Fruit fly (Drosophila melanogaster) whole organism, embryonic: Measurements from ENCODE around the gene Rip11.

Experiments used
- CG10274 ChIP-seq: fragments of 200-800 bp; sonication (Bioruptor generic); optimal IDR thresholded peaks from 3 replicates; lab custom pipeline; 2017; ENCODE audit warnings: missing biosample characterization, mild to moderate bottlenecking, missing genetic modification characterization
- CG11085 ChIP-seq: fragments of 200-800 bp; sonication (Bioruptor generic); IDR thresholded peaks from 2 replicates; pipeline ENCODE4 v1.3.6; 2022; ENCODE audit warnings: missing biosample characterization, missing genetic modification characterization
- CG11696 ChIP-seq: fragments of 200-800 bp; sonication (Bioruptor generic); IDR thresholded peaks from 2 replicates; pipeline ENCODE4 v1.3.6; 2022; ENCODE audit warnings: missing biosample characterization, missing genetic modification characterization
- CG12659 ChIP-seq: fragments of 200-800 bp; sonication (Bioruptor generic); optimal IDR thresholded peaks from 3 replicates; lab custom pipeline; 2017; ENCODE audit warnings: mild to moderate bottlenecking, missing biosample characterization, missing genetic modification reagents, missing genetic modification characterization
- CG13123 ChIP-seq: fragments of 200-800 bp; sonication (Bioruptor generic); optimal IDR thresholded peaks from 2 replicates; lab custom pipeline; 2016; ENCODE audit warnings: missing biosample characterization, missing genetic modification characterization
- CG13424 ChIP-seq: fragments of 200-800 bp; sonication (Bioruptor generic); optimal IDR thresholded peaks from 2 replicates; lab custom pipeline; 2019; ENCODE audit warnings: missing biosample characterization, mild to moderate bottlenecking, missing genetic modification characterization, moderate library complexity
- CG13894 ChIP-seq: fragments of 200-800 bp; sonication (Bioruptor generic); optimal IDR thresholded peaks from 3 replicates; lab custom pipeline; 2018; ENCODE audit warnings: missing biosample characterization, mild to moderate bottlenecking, missing genetic modification characterization, moderate library complexity
- CG17328 ChIP-seq: fragments of 200-800 bp; sonication (Bioruptor generic); IDR thresholded peaks from 2 replicates; pipeline ENCODE4 v1.3.6; 2022; ENCODE audit warnings: missing biosample characterization, missing genetic modification characterization
- CG2202 ChIP-seq: fragments of 200-800 bp; sonication (Bioruptor generic); optimal IDR thresholded peaks from 2 replicates; lab custom pipeline; 2018; ENCODE audit warnings: missing biosample characterization, mild to moderate bottlenecking, missing genetic modification characterization
- CG2875 ChIP-seq: fragments of 200-800 bp; sonication (Bioruptor generic); optimal IDR thresholded peaks from 2 replicates; lab custom pipeline; 2017; ENCODE audit warnings: missing biosample characterization, mild to moderate bottlenecking, missing genetic modification characterization, missing genetic modification reagents
- CG30020 ChIP-seq: fragments of 200-800 bp; optimal IDR thresholded peaks from 2 replicates; lab custom pipeline; 2019; ENCODE audit warnings: missing biosample characterization, mild to moderate bottlenecking, missing genetic modification characterization, moderate library complexity
- CG4820 ChIP-seq: fragments of 200-800 bp; sonication (Bioruptor generic); optimal IDR thresholded peaks from 3 replicates; lab custom pipeline; 2016; ENCODE audit warnings: missing biosample characterization, missing genetic modification characterization
- CG5245 ChIP-seq: fragments of 200-800 bp; sonication (Bioruptor generic); optimal IDR thresholded peaks from 3 replicates; lab custom pipeline; 2016; ENCODE audit warnings: missing biosample characterization, missing genetic modification characterization
- CG6254 ChIP-seq: fragments of 200-800 bp; sonication (Bioruptor generic); optimal IDR thresholded peaks from 3 replicates; lab custom pipeline; 2017; ENCODE audit warnings: mild to moderate bottlenecking, missing biosample characterization, missing genetic modification reagents, missing genetic modification characterization
- CG6813 ChIP-seq: fragments of 200-800 bp; sonication (Bioruptor generic); optimal IDR thresholded peaks from 2 replicates; lab custom pipeline; 2017; ENCODE audit warnings: missing biosample characterization, missing genetic modification characterization, mild to moderate bottlenecking, moderate library complexity, missing genetic modification reagents
- CG7786 ChIP-seq: fragments of 200-800 bp; sonication (Bioruptor generic); optimal IDR thresholded peaks from 2 replicates; lab custom pipeline; 2016; ENCODE audit warnings: missing biosample characterization, missing genetic modification characterization
- CG9797 ChIP-seq: fragments of 200-800 bp; sonication (Bioruptor generic); optimal IDR thresholded peaks from 3 replicates; lab custom pipeline; 2018; ENCODE audit warnings: missing biosample characterization, mild to moderate bottlenecking, missing genetic modification characterization
- CHES-1-like ChIP-seq: fragments of 200-800 bp; sonication (Bioruptor generic); optimal IDR thresholded peaks from 2 replicates; lab custom pipeline; 2016; ENCODE audit warnings: missing biosample characterization, missing genetic modification characterization
- D ChIP-seq, 2 experiments: fragments of 200-800 bp in 1 of 2; fragments of >200 bp in 1 of 2; sonication (Bioruptor generic) in 1 of 2; optimal IDR thresholded peaks; 2 replicates in 1 of 2; 3 replicates in 1 of 2; lab custom pipeline; 2017; ENCODE audit warnings: mild to moderate bottlenecking in 1 of 2, missing biosample characterization in 1 of 2, missing genetic modification characterization in 1 of 2, missing genetic modification reagents in 1 of 2
- Dip2 ChIP-seq: fragments of 200-800 bp; sonication (Bioruptor generic); IDR thresholded peaks from 2 replicates; pipeline ENCODE4 v1.3.6; 2022; ENCODE audit warnings: missing biosample characterization, missing genetic modification characterization
- E2f1 ChIP-seq: fragments of 200-800 bp; sonication (Bioruptor generic); IDR thresholded peaks from 2 replicates; pipeline ENCODE4 v1.3.6; 2022; ENCODE audit warnings: missing biosample characterization, missing genetic modification characterization
- HLH54F ChIP-seq: fragments of 200-800 bp; sonication (Bioruptor generic); optimal IDR thresholded peaks from 3 replicates; lab custom pipeline; 2016; ENCODE audit warnings: missing biosample characterization, missing genetic modification characterization
- HLHmδ ChIP-seq: fragments of 200-800 bp; sonication (Bioruptor generic); optimal IDR thresholded peaks from 2 replicates; lab custom pipeline; 2018; ENCODE audit warnings: missing biosample characterization, mild to moderate bottlenecking, missing genetic modification characterization, moderate library complexity
- Hmx ChIP-seq: fragments of 200-800 bp; sonication (Bioruptor generic); optimal IDR thresholded peaks from 2 replicates; lab custom pipeline; 2016; ENCODE audit warnings: missing biosample characterization, missing genetic modification characterization
- Hr78 ChIP-seq, 2 experiments: fragments of 200-800 bp in 1 of 2; fragments of >200 bp in 1 of 2; sonication (Bioruptor generic) in 1 of 2; optimal IDR thresholded peaks; 2 replicates each; lab custom pipeline; 2017 to 2019; ENCODE audit warnings: missing biosample characterization in 2 of 2, missing genetic modification characterization in 2 of 2, mild to moderate bottlenecking in 1 of 2, moderate library complexity in 1 of 2
- Hsf ChIP-seq: fragments of 200-800 bp; sonication (Bioruptor generic); optimal IDR thresholded peaks from 3 replicates; lab custom pipeline; 2016; ENCODE audit warnings: missing biosample characterization, missing genetic modification characterization
- Max ChIP-seq: fragments of 200-800 bp; sonication (Bioruptor generic); optimal IDR thresholded peaks from 2 replicates; lab custom pipeline; 2016; ENCODE audit warnings: missing biosample characterization, mild to moderate bottlenecking, missing genetic modification characterization
- Mes4 ChIP-seq: fragments of 200-800 bp; sonication (Bioruptor generic); optimal IDR thresholded peaks from 2 replicates; lab custom pipeline; 2016; ENCODE audit warnings: missing biosample characterization, missing genetic modification characterization
- Myb ChIP-seq: fragments of 200-800 bp; sonication (Bioruptor generic); optimal IDR thresholded peaks from 2 replicates; lab custom pipeline; 2016; ENCODE audit warnings: missing biosample characterization, missing genetic modification characterization
- Nf-YA ChIP-seq: fragments of 200-800 bp; sonication (Bioruptor generic); IDR thresholded peaks from 2 replicates; pipeline ENCODE4 v1.3.6; 2022; ENCODE audit warnings: missing biosample characterization, missing genetic modification characterization
- Oli ChIP-seq: fragments of 200-800 bp; sonication (Bioruptor generic); optimal IDR thresholded peaks from 2 replicates; lab custom pipeline; 2018; ENCODE audit warnings: missing biosample characterization, mild to moderate bottlenecking, missing genetic modification characterization, moderate library complexity
- Sin3A ChIP-seq: fragments of >200 bp; optimal IDR thresholded peaks from 2 replicates; lab custom pipeline; 2018
- ase ChIP-seq: fragments of 200-800 bp; sonication (Bioruptor generic); IDR thresholded peaks from 3 replicates; pipeline ENCODE4 v1.3.6; 2022; ENCODE audit warnings: missing biosample characterization, missing genetic modification characterization
- ato ChIP-seq: fragments of 200-800 bp; sonication (Bioruptor generic); IDR thresholded peaks from 2 replicates; pipeline ENCODE4 v1.3.6; 2022; ENCODE audit warnings: missing biosample characterization, missing genetic modification characterization; ENCODE audit not compliant: partially characterized antibody
- bsh ChIP-seq, 2 experiments: fragments of 200-800 bp; sonication (Bioruptor generic); optimal IDR thresholded peaks; 2 replicates each; lab custom pipeline; 2017 to 2018; ENCODE audit warnings: mild to moderate bottlenecking in 2 of 2, missing biosample characterization in 2 of 2, missing genetic modification characterization in 2 of 2, moderate library complexity in 1 of 2
- cas ChIP-seq: fragments of 200-800 bp; sonication (Bioruptor generic); IDR thresholded peaks from 2 replicates; pipeline ENCODE4 v1.3.6; 2022; ENCODE audit warnings: missing biosample characterization, missing genetic modification characterization
- cwo ChIP-seq: fragments of 200-800 bp; sonication (Bioruptor generic); optimal IDR thresholded peaks from 3 replicates; lab custom pipeline; 2017; ENCODE audit warnings: missing biosample characterization, missing genetic modification characterization, mild to moderate bottlenecking, moderate library complexity, missing genetic modification reagents
- da ChIP-seq: fragments of 200-800 bp; sonication (Bioruptor generic); optimal IDR thresholded peaks from 2 replicates; lab custom pipeline; 2016; ENCODE audit warnings: missing biosample characterization, missing genetic modification characterization
- eve ChIP-seq, 2 experiments: fragments of >200 bp; optimal IDR thresholded peaks; 2 replicates each; lab custom pipeline; 2017; ENCODE audit warnings: missing biosample characterization in 2 of 2, missing genetic modification characterization in 2 of 2
- exex ChIP-seq: fragments of 200-800 bp; sonication (Bioruptor generic); optimal IDR thresholded peaks from 4 replicates; lab custom pipeline; 2018; ENCODE audit warnings: missing biosample characterization, mild to moderate bottlenecking, missing genetic modification characterization, moderate library complexity
- eyg ChIP-seq: fragments of 200-800 bp; sonication (Bioruptor generic); optimal IDR thresholded peaks from 3 replicates; lab custom pipeline; 2016; ENCODE audit warnings: missing biosample characterization, missing genetic modification characterization
- gt ChIP-seq: fragments of 200-800 bp; sonication (Bioruptor generic); IDR thresholded peaks from 2 replicates; pipeline ENCODE4 v1.3.6; 2022; ENCODE audit warnings: missing biosample characterization, missing genetic modification characterization
- h ChIP-seq: fragments of >200 bp; optimal IDR thresholded peaks from 2 replicates; lab custom pipeline; 2017
- inv ChIP-seq: fragments of 200-800 bp; sonication (Bioruptor generic); IDR thresholded peaks from 2 replicates; pipeline ENCODE4 v1.3.6; 2022; ENCODE audit warnings: missing biosample characterization, missing genetic modification characterization; ENCODE audit not compliant: partially characterized antibody
- org-1 ChIP-seq: fragments of 200-800 bp; sonication (Bioruptor generic); optimal IDR thresholded peaks from 2 replicates; lab custom pipeline; 2017; ENCODE audit warnings: missing biosample characterization, missing genetic modification characterization
- pb ChIP-seq: fragments of 200-800 bp; sonication (Bioruptor generic); optimal IDR thresholded peaks from 3 replicates; lab custom pipeline; 2016; ENCODE audit warnings: missing biosample characterization, missing genetic modification characterization
- pnt ChIP-seq: fragments of 200-800 bp; sonication (Bioruptor generic); optimal IDR thresholded peaks from 3 replicates; lab custom pipeline; 2016; ENCODE audit warnings: missing biosample characterization, missing genetic modification characterization
- salm ChIP-seq: fragments of 200-800 bp; sonication (Bioruptor generic); optimal IDR thresholded peaks from 2 replicates; lab custom pipeline; 2018; ENCODE audit warnings: missing biosample characterization, mild to moderate bottlenecking, missing genetic modification characterization
- tll ChIP-seq, 2 experiments: fragments of 200-800 bp in 1 of 2; fragments of >200 bp in 1 of 2; sonication (Bioruptor generic) in 1 of 2; optimal IDR thresholded peaks; 2 replicates each; lab custom pipeline; 2017 to 2019; ENCODE audit warnings: missing biosample characterization in 2 of 2, missing genetic modification characterization in 2 of 2, mild to moderate bottlenecking in 1 of 2, moderate library complexity in 1 of 2
- usp ChIP-seq: fragments of >200 bp; optimal IDR thresholded peaks from 2 replicates; lab custom pipeline; 2017; ENCODE audit warnings: missing biosample characterization, missing genetic modification characterization
- zen2 ChIP-seq: fragments of 200-800 bp; sonication (Bioruptor generic); IDR thresholded peaks from 3 replicates; pipeline ENCODE4 v1.3.6; 2022; ENCODE audit warnings: missing biosample characterization, missing genetic modification characterization; ENCODE audit not compliant: partially characterized antibody

The Rip11 gene

DNA sequence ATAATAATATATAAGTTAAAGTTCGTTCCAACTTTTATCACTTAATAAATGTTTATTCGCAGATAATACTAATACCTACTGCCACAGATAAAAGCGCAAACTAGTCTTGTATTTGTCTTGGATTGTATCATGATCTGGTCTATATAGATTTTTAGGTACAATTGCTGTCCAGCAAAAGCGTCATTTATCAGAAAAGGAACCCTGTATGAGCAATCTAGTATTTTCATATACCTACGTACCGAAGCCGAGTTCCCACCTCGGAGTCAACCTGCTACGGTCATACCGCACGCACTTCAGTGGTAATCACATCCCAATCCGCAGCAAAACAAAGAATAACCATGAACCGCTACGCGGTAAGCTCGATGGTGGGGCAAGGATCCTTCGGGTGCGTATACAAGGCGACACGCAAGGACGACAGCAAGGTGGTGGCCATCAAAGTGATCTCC lies 10.1 kb upstream of the Rip11 start, which contains the start of gene fu (continued):
- no peak for TF ChIP-seq cwo
- no peak for TF ChIP-seq cas (GFP tag; lab: Robert Waterston, UW)
- no peak for TF ChIP-seq HLH54F (GFP tag; lab: Kevin White, UChicago)
- TF ChIP-seq CG7786 (GFP tag; lab: Kevin White, UChicago) = no peak
- TF ChIP-seq CG12659 = peak; percentile 44
- no peak for TF ChIP-seq ato (GFP tag; lab: Robert Waterston, UW)
- TF ChIP-seq D (optimal IDR thresholded peaks at IDR 0.05; lab: Kevin White, UChicago) = no peak
- no peak for TF ChIP-seq D (GFP tag; optimal IDR thresholded peaks at IDR 0.05; lab: Kevin White, UChicago)
- TF ChIP-seq tll (GFP tag; optimal IDR thresholded peaks at IDR 0.05; lab: Kevin White, UChicago) = peak in 1 of 2 experiments; percentile 39
- no peak for TF ChIP-seq Max (GFP tag; lab: Kevin White, UChicago)
- TF ChIP-seq CG6813 (GFP tag; lab: Kevin White, UChicago) = no peak
- no peak for TF ChIP-seq CG6254 (GFP tag; lab: Kevin White, UChicago)
- TF ChIP-seq CG2875 (GFP tag; lab: Kevin White, UChicago) = no peak
- no peak for TF ChIP-seq h
- TF ChIP-seq bsh (GFP tag; optimal IDR thresholded peaks at IDR 0.05; lab: Kevin White, UChicago) = peak in 1 of 2 experiments; percentile 14
- TF ChIP-seq inv = no peak
- no peak for TF ChIP-seq Sin3A
- no peak for TF ChIP-seq da (GFP tag; lab: Kevin White, UChicago)
- no peak for TF ChIP-seq CG11085
- no peak for TF ChIP-seq zen2 (GFP tag; lab: Robert Waterston, UW)
- TF ChIP-seq CG13123 (GFP tag; lab: Kevin White, UChicago) = no peak
- no peak for TF ChIP-seq usp (GFP tag; lab: Kevin White, UChicago)
- no peak for TF ChIP-seq CG5245 (GFP tag; lab: Kevin White, UChicago)
- TF ChIP-seq CG10274 = no peak
- no peak for TF ChIP-seq Nf-YA (GFP tag; lab: Robert Waterston, UW)
- peak; percentile 4 for TF ChIP-seq Oli (tag; lab: Kevin White, UChicago)
- no peak for TF ChIP-seq CG2202
- TF ChIP-seq CG11696 = no peak
- TF ChIP-seq exex (tag; lab: Kevin White, UChicago) = no peak
- TF ChIP-seq pnt (GFP tag; lab: Kevin White, UChicago) = no peak
- TF ChIP-seq CG30020 (tag; lab: Kevin White, UChicago) = peak; percentile 0
- peak; percentile 47 for TF ChIP-seq CG13424
- peak; percentile 60 for TF ChIP-seq CG9797 (GFP tag; lab: Kevin White, UChicago)
- TF ChIP-seq Dip2 (GFP tag; lab: Robert Waterston, UW) = no peak
- no peak for TF ChIP-seq CG17328 (GFP tag; lab: Robert Waterston, UW)
- TF ChIP-seq gt (GFP tag; lab: Robert Waterston, UW) = no peak
- no peak for TF ChIP-seq Mes4 (GFP tag; lab: Kevin White, UChicago)
- TF ChIP-seq org-1 (GFP tag; lab: Kevin White, UChicago) = no peak
- no peak for TF ChIP-seq pb (GFP tag; lab: Kevin White, UChicago)
- TF ChIP-seq HLHmδ (GFP tag; lab: Kevin White, UChicago) = no peak
- TF ChIP-seq Hmx = no peak
- no peak for TF ChIP-seq salm
- no peak for TF ChIP-seq eyg (GFP tag; lab: Kevin White, UChicago)
- TF ChIP-seq Hr78 (GFP tag; optimal IDR thresholded peaks at IDR 0.05; lab: Kevin White, UChicago) = no peak
- no peak for TF ChIP-seq E2f1 (GFP tag; lab: Robert Waterston, UW)
- no peak for TF ChIP-seq CHES-1-like (GFP tag; lab: Kevin White, UChicago)
- peak; percentile 5 for TF ChIP-seq CG4820
- TF ChIP-seq eve (GFP tag; optimal IDR thresholded peaks at IDR 0.05; lab: Kevin White, UChicago) = no peak
- TF ChIP-seq Hsf = no peak
- TF ChIP-seq ase (GFP tag; lab: Robert Waterston, UW) = no peak
- no peak for TF ChIP-seq CG13894
- TF ChIP-seq Myb (GFP tag; lab: Kevin White, UChicago) = no peak
